Fruit fly (Drosophila melanogaster) whole organism, embryonic: Measurements from ENCODE around the gene CG15414.

Experiments
- Atf-2 ChIP-seq: fragments of 200-800 bp; sonication (Bioruptor generic); optimal IDR thresholded peaks from 2 replicates; lab custom pipeline; 2016; ENCODE audit warnings: missing biosample characterization, missing genetic modification characterization
- Bdp1 ChIP-seq: fragments of 200-800 bp; sonication (Bioruptor generic); optimal IDR thresholded peaks from 3 replicates; lab custom pipeline; 2016; ENCODE audit warnings: missing biosample characterization, missing genetic modification characterization
- CG12104 ChIP-seq: fragments of 200-800 bp; sonication (Bioruptor generic); optimal IDR thresholded peaks from 3 replicates; lab custom pipeline; 2016; ENCODE audit warnings: missing biosample characterization, missing genetic modification characterization
- CG12299 ChIP-seq: fragments of 200-800 bp; sonication (Bioruptor generic); optimal IDR thresholded peaks from 2 replicates; lab custom pipeline; 2018; ENCODE audit warnings: missing biosample characterization, mild to moderate bottlenecking, missing genetic modification characterization
- CG12769 ChIP-seq: fragments of 200-800 bp; sonication (Bioruptor generic); optimal IDR thresholded peaks from 2 replicates; lab custom pipeline; 2019; ENCODE audit warnings: missing biosample characterization, mild to moderate bottlenecking, missing genetic modification characterization, moderate library complexity
- CG15011 ChIP-seq: fragments of 200-800 bp; sonication (Bioruptor generic); optimal IDR thresholded peaks from 3 replicates; lab custom pipeline; 2018; ENCODE audit warnings: missing biosample characterization, mild to moderate bottlenecking, missing genetic modification characterization
- CG1602 ChIP-seq: fragments of 200-800 bp; sonication (Bioruptor generic); optimal IDR thresholded peaks from 3 replicates; lab custom pipeline; 2016; ENCODE audit warnings: missing biosample characterization, missing genetic modification characterization
- CG16815 ChIP-seq: fragments of 200-800 bp; sonication (Bioruptor generic); optimal IDR thresholded peaks from 3 replicates; lab custom pipeline; 2017; ENCODE audit warnings: missing biosample characterization, mild to moderate bottlenecking, missing genetic modification characterization
- CG17568 ChIP-seq: fragments of 200-800 bp; sonication (Bioruptor generic); optimal IDR thresholded peaks from 2 replicates; lab custom pipeline; 2018; ENCODE audit warnings: missing biosample characterization, mild to moderate bottlenecking, missing genetic modification characterization, moderate library complexity
- CG18262 ChIP-seq: fragments of 200-800 bp; optimal IDR thresholded peaks from 3 replicates; lab custom pipeline; 2019; ENCODE audit warnings: missing biosample characterization, mild to moderate bottlenecking, missing genetic modification characterization, moderate library complexity
- CG2129 ChIP-seq: fragments of 200-800 bp; sonication (Bioruptor generic); IDR thresholded peaks from 2 replicates; pipeline ENCODE4 v1.3.6; 2022; ENCODE audit warnings: missing biosample characterization, missing genetic modification characterization; ENCODE audit not compliant: partially characterized antibody
- CG32532 ChIP-seq: fragments of 200-800 bp; sonication (Bioruptor generic); IDR thresholded peaks from 2 replicates; pipeline ENCODE4 v1.3.6; 2022; ENCODE audit warnings: missing biosample characterization, missing genetic modification characterization
- CG4282 ChIP-seq: fragments of 200-800 bp; sonication (Bioruptor generic); optimal IDR thresholded peaks from 2 replicates; lab custom pipeline; 2016; ENCODE audit warnings: missing biosample characterization, missing genetic modification characterization
- CG4424 ChIP-seq: fragments of 200-800 bp; sonication (Bioruptor generic); optimal IDR thresholded peaks from 3 replicates; lab custom pipeline; 2016; ENCODE audit warnings: missing biosample characterization, missing genetic modification characterization
- CG6175 ChIP-seq: fragments of 200-800 bp; sonication (Bioruptor generic); IDR thresholded peaks from 3 replicates; pipeline ENCODE4 v1.3.6; 2022; ENCODE audit warnings: missing biosample characterization, missing genetic modification characterization
- CG6689 ChIP-seq: fragments of 200-800 bp; sonication (Bioruptor generic); IDR thresholded peaks from 2 replicates; pipeline ENCODE4 v1.3.6; 2022; ENCODE audit warnings: missing biosample characterization, missing genetic modification characterization
- CG7786 ChIP-seq: fragments of 200-800 bp; sonication (Bioruptor generic); optimal IDR thresholded peaks from 2 replicates; lab custom pipeline; 2016; ENCODE audit warnings: missing biosample characterization, missing genetic modification characterization
- CHES-1-like ChIP-seq: fragments of 200-800 bp; sonication (Bioruptor generic); optimal IDR thresholded peaks from 2 replicates; lab custom pipeline; 2016; ENCODE audit warnings: missing biosample characterization, missing genetic modification characterization
- CrebB ChIP-seq: fragments of 200-800 bp; sonication (Bioruptor generic); optimal IDR thresholded peaks from 3 replicates; lab custom pipeline; 2018; ENCODE audit warnings: missing biosample characterization, mild to moderate bottlenecking, missing genetic modification characterization
- D19A ChIP-seq: fragments of 200-800 bp; optimal IDR thresholded peaks from 3 replicates; lab custom pipeline; 2019; ENCODE audit warnings: missing biosample characterization, mild to moderate bottlenecking, missing genetic modification characterization, moderate library complexity
- D19B ChIP-seq: fragments of 200-800 bp; sonication (Bioruptor generic); optimal IDR thresholded peaks from 2 replicates; lab custom pipeline; 2017; ENCODE audit warnings: missing biosample characterization, mild to moderate bottlenecking, missing genetic modification characterization
- Dek ChIP-seq: fragments of 200-800 bp; sonication (Bioruptor generic); optimal IDR thresholded peaks from 3 replicates; lab custom pipeline; 2019; ENCODE audit warnings: missing biosample characterization, mild to moderate bottlenecking, missing genetic modification characterization, moderate library complexity
- Fer2 ChIP-seq: fragments of 200-800 bp; sonication (Bioruptor generic); optimal IDR thresholded peaks from 2 replicates; lab custom pipeline; 2018; ENCODE audit warnings: missing biosample characterization, mild to moderate bottlenecking, missing genetic modification characterization, moderate library complexity
- H2.0 ChIP-seq: fragments of 200-800 bp; sonication (Bioruptor generic); IDR thresholded peaks from 2 replicates; pipeline ENCODE4 v1.3.6; 2022; ENCODE audit warnings: missing biosample characterization, missing genetic modification characterization
- Hey ChIP-seq: fragments of 200-800 bp; sonication (Bioruptor generic); optimal IDR thresholded peaks from 3 replicates; lab custom pipeline; 2018; ENCODE audit warnings: missing biosample characterization, mild to moderate bottlenecking, missing genetic modification characterization
- NfI ChIP-seq: fragments of 200-800 bp; sonication (Bioruptor generic); optimal IDR thresholded peaks from 3 replicates; lab custom pipeline; 2018; ENCODE audit warnings: missing biosample characterization, mild to moderate bottlenecking, missing genetic modification characterization, moderate library complexity
- Scr ChIP-seq: fragments of 200-800 bp; sonication (Bioruptor generic); IDR thresholded peaks from 2 replicates; pipeline ENCODE4 v1.3.6; 2022; ENCODE audit warnings: missing biosample characterization, missing genetic modification characterization; ENCODE audit not compliant: partially characterized antibody
- Six4 ChIP-seq: fragments of 200-800 bp; sonication (Bioruptor generic); optimal IDR thresholded peaks from 2 replicates; lab custom pipeline; 2016; ENCODE audit warnings: missing biosample characterization, missing genetic modification characterization
- Ssrp ChIP-seq: fragments of 200-800 bp; sonication (Bioruptor generic); optimal IDR thresholded peaks from 2 replicates; lab custom pipeline; 2018; ENCODE audit warnings: missing biosample characterization, mild to moderate bottlenecking, missing genetic modification characterization, moderate library complexity
- bigmax ChIP-seq: fragments of 200-800 bp; sonication (Bioruptor generic); optimal IDR thresholded peaks from 2 replicates; lab custom pipeline; 2018; ENCODE audit warnings: missing biosample characterization, mild to moderate bottlenecking, missing genetic modification characterization
- cg ChIP-seq: fragments of 200-800 bp; sonication (Bioruptor generic); optimal IDR thresholded peaks from 3 replicates; lab custom pipeline; 2019; ENCODE audit warnings: missing biosample characterization, mild to moderate bottlenecking, missing genetic modification characterization, moderate library complexity
- chn ChIP-seq: fragments of 200-800 bp; sonication (Bioruptor generic); optimal IDR thresholded peaks from 2 replicates; lab custom pipeline; 2016; ENCODE audit warnings: missing biosample characterization, missing genetic modification characterization
- ci ChIP-seq: fragments of 200-800 bp; sonication (Bioruptor generic); IDR thresholded peaks from 3 replicates; pipeline ENCODE4 v1.3.6; 2022; ENCODE audit warnings: missing biosample characterization, missing genetic modification characterization
- crol ChIP-seq: fragments of 200-800 bp; sonication (Bioruptor generic); IDR thresholded peaks from 2 replicates; pipeline ENCODE4 v1.3.6; 2022; ENCODE audit warnings: missing biosample characterization, missing genetic modification characterization
- cwo ChIP-seq: fragments of 200-800 bp; sonication (Bioruptor generic); optimal IDR thresholded peaks from 3 replicates; lab custom pipeline; 2017; ENCODE audit warnings: missing biosample characterization, missing genetic modification characterization, mild to moderate bottlenecking, moderate library complexity, missing genetic modification reagents
- dati ChIP-seq: fragments of 200-800 bp; sonication (Bioruptor generic); IDR thresholded peaks from 2 replicates; pipeline ENCODE4 v1.3.6; 2022; ENCODE audit warnings: missing biosample characterization, missing genetic modification characterization
- dm ChIP-seq: fragments of 200-800 bp; sonication (Bioruptor generic); optimal IDR thresholded peaks from 3 replicates; lab custom pipeline; 2016; ENCODE audit warnings: missing biosample characterization, missing genetic modification characterization
- dysf ChIP-seq: fragments of 200-800 bp; sonication (Bioruptor generic); IDR thresholded peaks from 3 replicates; pipeline ENCODE4 v1.3.6; 2022; ENCODE audit warnings: missing biosample characterization, missing genetic modification characterization
- grau ChIP-seq: fragments of 200-800 bp; optimal IDR thresholded peaks from 3 replicates; lab custom pipeline; 2019; ENCODE audit warnings: missing biosample characterization, mild to moderate bottlenecking, missing genetic modification characterization, moderate library complexity
- her ChIP-seq: fragments of 200-800 bp; sonication (Bioruptor generic); optimal IDR thresholded peaks from 2 replicates; lab custom pipeline; 2016; ENCODE audit warnings: missing biosample characterization, missing genetic modification characterization
- lola ChIP-seq, 3 experiments: fragments of >200 bp in 2 of 3; fragments of 200-800 bp in 1 of 3; sonication (Bioruptor generic) in 1 of 3; optimal IDR thresholded peaks; 2 replicates each; lab custom pipeline; 2017 to 2019; ENCODE audit warnings: missing biosample characterization in 3 of 3, missing genetic modification characterization in 3 of 3, mild to moderate bottlenecking in 1 of 3, moderate library complexity in 1 of 3
- pfk ChIP-seq: fragments of 200-800 bp; sonication (Bioruptor generic); optimal IDR thresholded peaks from 2 replicates; lab custom pipeline; 2018; ENCODE audit warnings: missing biosample characterization, mild to moderate bottlenecking, missing genetic modification characterization, moderate library complexity
- phol ChIP-seq: fragments of 200-800 bp; sonication (Bioruptor generic); optimal IDR thresholded peaks from 3 replicates; lab custom pipeline; 2018; ENCODE audit warnings: missing biosample characterization, mild to moderate bottlenecking, missing genetic modification characterization, moderate library complexity
- psq ChIP-seq: fragments of 200-800 bp; sonication (Bioruptor generic); optimal IDR thresholded peaks from 2 replicates; lab custom pipeline; 2017; ENCODE audit warnings: missing biosample characterization, missing genetic modification characterization
- run ChIP-seq: fragments of 200-800 bp; sonication (Bioruptor generic); optimal IDR thresholded peaks from 3 replicates; lab custom pipeline; 2018; ENCODE audit warnings: missing biosample characterization, mild to moderate bottlenecking, missing genetic modification characterization
- sob ChIP-seq: fragments of 200-800 bp; sonication (Bioruptor generic); IDR thresholded peaks from 2 replicates; pipeline ENCODE4 v1.3.6; 2022; ENCODE audit warnings: missing biosample characterization, missing genetic modification characterization
- twi ChIP-seq: fragments of 200-800 bp; optimal IDR thresholded peaks from 2 replicates; lab custom pipeline; 2019; ENCODE audit warnings: missing biosample characterization, mild to moderate bottlenecking, missing genetic modification characterization, moderate library complexity
- tx ChIP-seq: fragments of 200-800 bp; sonication (Bioruptor generic); optimal IDR thresholded peaks from 2 replicates; lab custom pipeline; 2016; ENCODE audit warnings: missing biosample characterization, missing genetic modification characterization
- yki ChIP-seq: fragments of >200 bp; optimal IDR thresholded peaks from 3 replicates; lab custom pipeline; 2018
- z ChIP-seq: fragments of 200-800 bp; sonication (Bioruptor generic); IDR thresholded peaks from 3 replicates; pipeline ENCODE4 v1.3.6; 2022; ENCODE audit warnings: missing biosample characterization, missing genetic modification characterization

The CG15414 gene

DNA sequence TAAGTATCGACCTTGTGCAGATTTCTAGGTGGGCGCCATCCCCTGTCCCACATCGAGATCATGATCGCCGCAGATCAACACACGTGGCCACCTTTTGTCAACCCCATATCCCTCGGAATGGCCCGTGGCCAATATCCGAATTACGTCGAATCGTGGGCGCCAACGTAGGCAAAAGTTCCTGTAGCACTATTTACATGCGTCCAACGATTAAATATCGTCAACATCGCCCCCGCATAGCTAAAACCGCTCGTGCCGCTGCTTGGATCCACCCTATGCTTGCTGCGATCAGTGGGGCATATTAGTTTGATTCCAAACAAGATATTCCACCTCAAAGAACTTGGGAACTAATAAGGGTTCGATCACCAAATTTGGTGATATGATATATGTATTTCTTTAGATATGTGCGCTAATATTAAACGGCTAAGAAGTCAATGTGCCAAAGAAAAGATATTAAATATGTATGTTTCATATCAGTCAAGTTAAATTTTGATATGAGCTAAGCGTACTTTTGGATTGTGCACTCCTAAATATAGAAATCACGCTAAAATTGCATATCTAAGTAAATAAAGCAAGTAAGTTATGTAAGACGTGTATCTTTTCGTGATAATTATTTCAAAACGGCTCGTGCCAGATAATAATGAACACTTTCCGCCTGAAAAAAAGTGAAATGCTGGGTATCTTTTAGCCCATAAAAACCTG lies 13.7 kb downstream of the CG15414 start (continued):
- TF ChIP-seq CG4282 (GFP tag; lab: Kevin White, UChicago) (no peak), D19A (peak; percentile 6), CG1602 (GFP tag; lab: Kevin White, UChicago) (peak; percentile 1), H2.0 (GFP tag; lab: Robert Waterston, UW) (peak; percentile 14; the same call in 1 of the 2 replicates), CG16815 (GFP tag; lab: Kevin White, UChicago) (peak; percentile 44), twi (tag; lab: Kevin White, UChicago) (no peak), CG7786 (GFP tag; lab: Kevin White, UChicago) (peak; percentile 57), sob (GFP tag; lab: Robert Waterston, UW) (0 out of 2 replicates have a peak, but pooled peaks have one; percentile 15), chn (GFP tag; lab: Kevin White, UChicago) (peak; percentile 36), phol (peak; percentile 21), crol (peak; percentile 7; the same call in 1 of the 2 replicates), Six4 (peak; percentile 24), pfk (GFP tag; lab: Kevin White, UChicago) (no peak), CG12769 (tag; lab: Kevin White, UChicago) (peak; percentile 85), D19B (GFP tag; lab: Kevin White, UChicago) (peak; percentile 96), CHES-1-like (GFP tag; lab: Kevin White, UChicago) (peak; percentile 45), CG6689 (GFP tag; lab: Robert Waterston, UW) (no peak), tx (GFP tag; lab: Kevin White, UChicago) (peak; percentile 37), Fer2 (no peak), her (GFP tag; lab: Kevin White, UChicago) (peak; percentile 5), psq (no peak), CG15011 (peak; percentile 11), run (tag; lab: Kevin White, UChicago) (no peak), CG12104 (no peak), lola (GFP tag; optimal IDR thresholded peaks at IDR 0.05; lab: Kevin White, UChicago) (peak in 1 of 3 experiments; percentile 1), ci (GFP tag; lab: Robert Waterston, UW) (no peak), grau (tag; lab: Kevin White, UChicago) (peak; percentile 56), Dek (tag; lab: Kevin White, UChicago) (peak; percentile 14), cwo (peak; percentile 76), dysf (GFP tag; lab: Robert Waterston, UW) (peak; percentile 55; the same call in 2 of the 3 replicates), CG2129 (GFP tag; lab: Robert Waterston, UW) (no peak), CG32532 (GFP tag; lab: Robert Waterston, UW) (peak; percentile 59), bigmax (GFP tag; lab: Kevin White, UChicago) (no peak), Atf-2 (peak; percentile 28), CG6175 (GFP tag; lab: Robert Waterston, UW) (no peak), Scr (GFP tag; lab: Robert Waterston, UW) (0 out of 2 replicates have a peak, but pooled peaks have one; percentile 19), Hey (no peak), CG4424 (GFP tag; lab: Kevin White, UChicago) (peak; percentile 33), CrebB (no peak), CG12299 (tag; lab: Kevin White, UChicago) (no peak), Bdp1 (GFP tag; lab: Kevin White, UChicago) (no peak), Ssrp (tag; lab: Kevin White, UChicago) (peak; percentile 33), NfI (GFP tag; lab: Kevin White, UChicago) (peak; percentile 58), cg (GFP tag; lab: Kevin White, UChicago) (no peak), dm (GFP tag; lab: Kevin White, UChicago) (no peak), yki (lab: Kevin White, UChicago) (no peak), dati (GFP tag; lab: Robert Waterston, UW) (no peak), CG17568 (GFP tag; lab: Kevin White, UChicago) (no peak), CG18262 (peak; percentile 28), z (GFP tag; lab: Robert Waterston, UW) (no peak)
